Fruit fly (Drosophila melanogaster) whole organism, prepupa: ENCODE measurements around the gene CG7227.

Source experiments
- Blimp-1 ChIP-seq: fragments of 200-800 bp; sonication (Bioruptor generic); optimal IDR thresholded peaks from 3 replicates; lab custom pipeline; 2017; ENCODE audit warnings: missing biosample characterization, missing genetic modification characterization, mild to moderate bottlenecking, moderate library complexity, missing genetic modification reagents
- CG10669 ChIP-seq: fragments of 200-800 bp; sonication (Bioruptor generic); optimal IDR thresholded peaks from 3 replicates; lab custom pipeline; 2018; ENCODE audit warnings: missing biosample characterization, mild to moderate bottlenecking, missing genetic modification characterization, moderate library complexity
- CG11294 ChIP-seq: fragments of 200-800 bp; sonication (Bioruptor generic); IDR thresholded peaks from 2 replicates; pipeline ENCODE4 v1.3.6; 2022; ENCODE audit warnings: missing biosample characterization, missing genetic modification characterization
- CG11762 ChIP-seq: fragments of 200-800 bp; sonication (Bioruptor generic); optimal IDR thresholded peaks from 3 replicates; lab custom pipeline; 2016; ENCODE audit warnings: missing biosample characterization, missing genetic modification characterization; ENCODE audit not compliant: insufficient read depth
- CG11902 ChIP-seq: fragments of 200-800 bp; sonication (Bioruptor generic); optimal IDR thresholded peaks from 3 replicates; lab custom pipeline; 2016; ENCODE audit warnings: missing biosample characterization, missing genetic modification characterization
- CG1621 ChIP-seq: fragments of 200-800 bp; sonication (Bioruptor generic); optimal IDR thresholded peaks from 3 replicates; lab custom pipeline; 2018; ENCODE audit warnings: missing biosample characterization, mild to moderate bottlenecking, missing genetic modification characterization
- CG16779 ChIP-seq: fragments of 200-800 bp; sonication (Bioruptor generic); optimal IDR thresholded peaks from 3 replicates; lab custom pipeline; 2017; ENCODE audit warnings: missing biosample characterization, mild to moderate bottlenecking, missing genetic modification characterization
- CG3032 ChIP-seq: fragments of 200-800 bp; optimal IDR thresholded peaks from 2 replicates; lab custom pipeline; 2019; ENCODE audit warnings: missing biosample characterization, mild to moderate bottlenecking, missing genetic modification characterization, moderate library complexity
- CG34406 ChIP-seq: fragments of 200-800 bp; sonication (Bioruptor generic); optimal IDR thresholded peaks from 3 replicates; lab custom pipeline; 2016; ENCODE audit warnings: missing biosample characterization, missing genetic modification characterization
- CG3919 ChIP-seq: fragments of 200-800 bp; sonication (Bioruptor generic); optimal IDR thresholded peaks from 3 replicates; lab custom pipeline; 2016; ENCODE audit warnings: missing biosample characterization, missing genetic modification characterization
- CG6163 ChIP-seq: fragments of 200-800 bp; sonication (Bioruptor generic); IDR thresholded peaks from 3 replicates; pipeline ENCODE4 v1.3.6; 2022; ENCODE audit warnings: missing biosample characterization, missing genetic modification characterization
- CG6792 ChIP-seq: fragments of 200-800 bp; sonication (Bioruptor generic); optimal IDR thresholded peaks from 3 replicates; lab custom pipeline; 2016; ENCODE audit warnings: missing biosample characterization, missing genetic modification characterization
- CG6808 ChIP-seq: fragments of 200-800 bp; sonication (Bioruptor generic); optimal IDR thresholded peaks from 3 replicates; lab custom pipeline; 2017; ENCODE audit warnings: missing biosample characterization, missing genetic modification characterization, mild to moderate bottlenecking, moderate library complexity, missing genetic modification reagents
- CG6854 ChIP-seq: fragments of 200-800 bp; sonication (Bioruptor generic); optimal IDR thresholded peaks from 2 replicates; lab custom pipeline; 2017; ENCODE audit warnings: missing biosample characterization, mild to moderate bottlenecking, missing genetic modification characterization
- CG8632 ChIP-seq: fragments of 200-800 bp; sonication (Bioruptor generic); optimal IDR thresholded peaks from 3 replicates; lab custom pipeline; 2016; ENCODE audit warnings: missing biosample characterization, missing genetic modification characterization
- CG9139 ChIP-seq: fragments of 200-800 bp; sonication (Bioruptor generic); optimal IDR thresholded peaks from 3 replicates; lab custom pipeline; 2017; ENCODE audit warnings: missing biosample characterization, mild to moderate bottlenecking, missing genetic modification characterization
- Eip75B ChIP-seq: fragments of 200-800 bp; sonication (Bioruptor generic); optimal IDR thresholded peaks from 3 replicates; lab custom pipeline; 2016; ENCODE audit warnings: missing biosample characterization, missing genetic modification characterization
- Eip78C ChIP-seq: fragments of 200-800 bp; sonication (Bioruptor generic); peaks from one replicate; lab custom pipeline; 2016; ENCODE audit warnings: missing biosample characterization, missing genetic modification characterization
- Eip93F ChIP-seq: fragments of 200-800 bp; sonication (Bioruptor generic); optimal IDR thresholded peaks from 2 replicates; lab custom pipeline; 2016; ENCODE audit warnings: missing biosample characterization, mild to moderate bottlenecking, missing genetic modification characterization
- Ets21C ChIP-seq: fragments of 200-800 bp; sonication (Bioruptor generic); optimal IDR thresholded peaks from 3 replicates; lab custom pipeline; 2016; ENCODE audit warnings: missing biosample characterization, missing genetic modification characterization
- Ets96B ChIP-seq: fragments of 200-800 bp; optimal IDR thresholded peaks from 2 replicates; lab custom pipeline; 2019; ENCODE audit warnings: missing biosample characterization, mild to moderate bottlenecking, missing genetic modification characterization, moderate library complexity
- Hr38 ChIP-seq: sonication (Bioruptor generic); optimal IDR thresholded peaks from 2 replicates; lab custom pipeline; 2016; ENCODE audit warnings: missing biosample characterization, missing genetic modification characterization
- Hr4 ChIP-seq: fragments of 200-800 bp; sonication (Bioruptor generic); optimal IDR thresholded peaks from 3 replicates; lab custom pipeline; 2016; ENCODE audit warnings: missing biosample characterization, missing genetic modification characterization
- Met ChIP-seq: fragments of 200-800 bp; sonication (Bioruptor generic); optimal IDR thresholded peaks from 3 replicates; lab custom pipeline; 2016; ENCODE audit warnings: missing biosample characterization, missing genetic modification characterization
- OdsH ChIP-seq: fragments of 200-800 bp; sonication (Bioruptor generic); optimal IDR thresholded peaks from 3 replicates; lab custom pipeline; 2016; ENCODE audit warnings: missing biosample characterization, missing genetic modification characterization
- Smox ChIP-seq: fragments of 200-800 bp; sonication (Bioruptor generic); optimal IDR thresholded peaks from 3 replicates; lab custom pipeline; 2016; ENCODE audit warnings: missing biosample characterization, missing genetic modification characterization
- Sox102F ChIP-seq: fragments of 200-800 bp; sonication (Bioruptor generic); optimal IDR thresholded peaks from 2 replicates; lab custom pipeline; 2016; ENCODE audit warnings: missing biosample characterization, mild to moderate bottlenecking, missing genetic modification characterization
- Sox14 ChIP-seq: fragments of 200-800 bp; sonication (Bioruptor generic); optimal IDR thresholded peaks from 3 replicates; lab custom pipeline; 2016; ENCODE audit warnings: missing biosample characterization, missing genetic modification characterization
- Sox15 ChIP-seq: fragments of 200-800 bp; sonication (Bioruptor generic); optimal IDR thresholded peaks from 3 replicates; lab custom pipeline; 2016; ENCODE audit warnings: missing biosample characterization, missing genetic modification characterization
- achi ChIP-seq: fragments of 200-800 bp; sonication (Bioruptor generic); optimal IDR thresholded peaks from 3 replicates; lab custom pipeline; 2016; ENCODE audit warnings: missing biosample characterization, missing genetic modification characterization
- acj6 ChIP-seq: fragments of 200-800 bp; sonication (Bioruptor generic); optimal IDR thresholded peaks from 3 replicates; lab custom pipeline; 2016; ENCODE audit warnings: missing biosample characterization, missing genetic modification characterization
- dac ChIP-seq: fragments of 200-800 bp; sonication (Bioruptor generic); optimal IDR thresholded peaks from 2 replicates; lab custom pipeline; 2017; ENCODE audit warnings: missing biosample characterization, mild to moderate bottlenecking, missing genetic modification characterization
- dsx ChIP-seq: fragments of 200-800 bp; optimal IDR thresholded peaks from 3 replicates; lab custom pipeline; 2019; ENCODE audit warnings: missing biosample characterization, mild to moderate bottlenecking, missing genetic modification characterization, moderate library complexity; ENCODE audit not compliant: poor library complexity, severe bottlenecking
- eg ChIP-seq: fragments of 200-800 bp; sonication (Bioruptor generic); IDR thresholded peaks from 3 replicates; pipeline ENCODE4 v1.3.6; 2022; ENCODE audit warnings: missing biosample characterization, missing genetic modification characterization
- esn ChIP-seq: fragments of 200-800 bp; sonication (Bioruptor generic); optimal IDR thresholded peaks from 2 replicates; lab custom pipeline; 2016; ENCODE audit warnings: missing biosample characterization, mild to moderate bottlenecking, missing genetic modification characterization, moderate library complexity
- fd59A ChIP-seq: fragments of 200-800 bp; sonication (Bioruptor generic); optimal IDR thresholded peaks from 2 replicates; lab custom pipeline; 2017; ENCODE audit warnings: missing biosample characterization, mild to moderate bottlenecking, missing genetic modification characterization, missing genetic modification reagents
- fd85E ChIP-seq: fragments of 200-800 bp; sonication (Bioruptor generic); optimal IDR thresholded peaks from 3 replicates; lab custom pipeline; 2016; ENCODE audit warnings: missing biosample characterization, missing genetic modification characterization
- fkh ChIP-seq: fragments of 200-800 bp; sonication (Bioruptor generic); optimal IDR thresholded peaks from 3 replicates; lab custom pipeline; 2017; ENCODE audit warnings: missing biosample characterization, mild to moderate bottlenecking, missing genetic modification characterization, moderate library complexity
- pdm3 ChIP-seq: fragments of 200-800 bp; sonication (Bioruptor generic); optimal IDR thresholded peaks from 3 replicates; lab custom pipeline; 2016; ENCODE audit warnings: missing biosample characterization, missing genetic modification characterization
- spab ChIP-seq: fragments of 200-800 bp; sonication (Bioruptor generic); optimal IDR thresholded peaks from 2 replicates; lab custom pipeline; 2017; ENCODE audit warnings: missing biosample characterization, mild to moderate bottlenecking, missing genetic modification characterization, missing genetic modification reagents
- svp ChIP-seq: fragments of 200-800 bp; sonication (Bioruptor generic); peaks from one replicate; lab custom pipeline; 2016; ENCODE audit warnings: missing biosample characterization, missing genetic modification characterization
- topi ChIP-seq: fragments of 200-800 bp; sonication (Bioruptor generic); optimal IDR thresholded peaks from 3 replicates; lab custom pipeline; 2016; ENCODE audit warnings: missing biosample characterization, missing genetic modification characterization

Gene CG7227

dm6 chr2L:8012551-8012950 is 14.6 kb upstream of the CG7227 start:
- TF ChIP-seq Eip78C (peak; percentile 45), CG11762 (GFP tag; lab: Kevin White, UChicago) (no peak)

dm6 chr2L:8010602-8011455 is 12.9 kb upstream of the CG7227 start, which contains the start of the genes Glyat and Tg:
Gene Glyat (minus strand): TSS chr2L:8010652.
Gene Tg (plus strand): TSS chr2L:8011405.
- TF ChIP-seq Hr4 (GFP tag; lab: Kevin White, UChicago) (no peak), Sox14 (GFP tag; lab: Kevin White, UChicago) (no peak), fd85E (GFP tag; lab: Kevin White, UChicago) (no peak), OdsH (GFP tag; lab: Kevin White, UChicago) (no peak), dsx (GFP tag; lab: Kevin White, UChicago) (peak; percentile 5), Eip78C (peak; percentile 14), fkh (GFP tag; lab: Kevin White, UChicago) (peak; percentile 23), fd59A (GFP tag; lab: Kevin White, UChicago) (no peak), eg (GFP tag; lab: Robert Waterston, UW) (peak; percentile 34; the same call in 1 of the 3 replicates), CG6854 (GFP tag; lab: Kevin White, UChicago) (no peak), svp (GFP tag; lab: Kevin White, UChicago) (no peak)

- TF ChIP-seq Sox102F (GFP tag; lab: Kevin White, UChicago) (peak; percentile 9), eg (GFP tag; lab: Robert Waterston, UW) (peak; percentile 79; the same call in 2 of the 3 replicates), Sox15 (GFP tag; lab: Kevin White, UChicago) (no peak), CG1621 (tag; lab: Kevin White, UChicago) (peak; percentile 48), CG34406 (GFP tag; lab: Kevin White, UChicago) (no peak), Hr4 (GFP tag; lab: Kevin White, UChicago) (no peak), fkh (GFP tag; lab: Kevin White, UChicago) (peak; percentile 26), pdm3 (no peak), spab (GFP tag; lab: Kevin White, UChicago) (no peak), Met (GFP tag; lab: Kevin White, UChicago) (no peak), Blimp-1 (GFP tag; lab: Kevin White, UChicago) (no peak), CG8632 (GFP tag; lab: Kevin White, UChicago) (no peak), CG10669 (GFP tag; lab: Kevin White, UChicago) (no peak), topi (no peak), Eip75B (GFP tag; lab: Kevin White, UChicago) (peak; percentile 21), acj6 (GFP tag; lab: Kevin White, UChicago) (no peak), Eip93F (GFP tag; lab: Kevin White, UChicago) (no peak), CG3032 (tag; lab: Kevin White, UChicago) (no peak), Ets96B (tag; lab: Kevin White, UChicago) (peak; percentile 1), CG6163 (peak; percentile 59; the same call in 2 of the 3 replicates), CG11294 (GFP tag; lab: Robert Waterston, UW) (no peak), CG11902 (GFP tag; lab: Kevin White, UChicago) (no peak), CG11762 (GFP tag; lab: Kevin White, UChicago) (no peak), Hr38 (GFP tag; lab: Kevin White, UChicago) (no peak), CG6792 (GFP tag; lab: Kevin White, UChicago) (peak; percentile 15), CG6808 (GFP tag; lab: Kevin White, UChicago) (peak; percentile 18), Smox (GFP tag; lab: Kevin White, UChicago) (no peak), CG9139 (GFP tag; lab: Kevin White, UChicago) (no peak), esn (GFP tag; lab: Kevin White, UChicago) (no peak), achi (GFP tag; lab: Kevin White, UChicago) (no peak), Ets21C (GFP tag; lab: Kevin White, UChicago) (no peak), OdsH (GFP tag; lab: Kevin White, UChicago) (no peak), dac (peak; percentile 10), CG16779 (peak; percentile 57), Eip78C (peak; percentile 60), CG3919 (no peak)
Measured at dm6 chr2L:8009283-8010211, 11.6 kb upstream of the CG7227 start, which contains the start of gene CG12560. Gene CG12560 (minus strand): TSS chr2L:8009477.
